Worm (Caenorhabditis elegans) whole organism, young adult: ENCODE data around the gene K10G4.10.

Source experiments
- ama-1 ChIP-seq, 3 experiments: fragments of 150-350 bp in 1 of 3; sonication (generic microtip) in 2 of 3; optimal IDR thresholded peaks; 2 replicates each; lab custom pipeline; 2014 to 2018; ENCODE audit warnings: missing biosample characterization in 2 of 3, missing genetic modification characterization in 2 of 3, missing genetic modification reagents in 2 of 3
- bed-2 ChIP-seq: fragments of 200-800 bp; sonication (Bioruptor generic); IDR thresholded peaks from 2 replicates; pipeline ENCODE4 v1.3.6; 2022; ENCODE audit warnings: missing genetic modification reagents, missing genetic modification characterization, missing compliant biosample characterization
- gei-17 ChIP-seq: fragments of 200-800 bp; sonication (Bioruptor generic); optimal IDR thresholded peaks from 2 replicates; lab custom pipeline; 2018; ENCODE audit warnings: mild to moderate bottlenecking, missing genetic modification characterization, missing compliant biosample characterization
- hlh-26 ChIP-seq: fragments of 200-800 bp; sonication (Bioruptor generic); conservative IDR thresholded peaks from 2 replicates; pipeline ENCODE4 v1.3.6; 2022; ENCODE audit warnings: missing genetic modification reagents, missing genetic modification characterization, missing compliant biosample characterization
- lsl-1 ChIP-seq: fragments of 200-800 bp; sonication (Bioruptor generic); optimal IDR thresholded peaks from 2 replicates; lab custom pipeline; 2018; ENCODE audit warnings: mild to moderate bottlenecking, missing genetic modification characterization, moderate library complexity, missing compliant biosample characterization
- pha-4 ChIP-seq: fragments of 150-350 bp; sonication (generic microtip); optimal IDR thresholded peaks from 2 replicates; lab custom pipeline; 2014; ENCODE audit warnings: missing biosample characterization, missing genetic modification reagents, missing genetic modification characterization
- snpc-1.1 ChIP-seq: sonication (generic microtip); optimal IDR thresholded peaks from 2 replicates; lab custom pipeline; 2017; ENCODE audit warnings: missing genetic modification characterization, mild to moderate bottlenecking, missing compliant biosample characterization, antibody characterized with exemption, moderate library complexity, missing genotype, missing genetic modification reagents; ENCODE audit not compliant: insufficient read depth
- snpc-4 ChIP-seq, 5 experiments: fragments of 150-350 bp in 1 of 5; sonication (generic microtip) in 4 of 5; optimal IDR thresholded peaks; 2 replicates each; lab custom pipeline; 2014 to 2018; ENCODE audit warnings: missing genetic modification characterization in 5 of 5, missing biosample characterization in 3 of 5, antibody characterized with exemption in 2 of 5, mild to moderate bottlenecking in 2 of 5, missing compliant biosample characterization in 2 of 5, missing genotype in 2 of 5, moderate library complexity in 2 of 5, missing genetic modification reagents in 1 of 5
- unc-62 ChIP-seq: fragments of 150-350 bp; optimal IDR thresholded peaks from 2 replicates; lab custom pipeline; 2014; ENCODE audit warnings: missing biosample characterization, missing genetic modification reagents, missing genetic modification characterization
- xnd-1 ChIP-seq: sonication (generic microtip); optimal IDR thresholded peaks from 2 replicates; lab custom pipeline; 2016; ENCODE audit warnings: missing genotype, missing genetic modification reagents, missing genetic modification characterization, missing compliant biosample characterization
- ztf-25 ChIP-seq: fragments of 200-800 bp; sonication (Bioruptor generic); IDR thresholded peaks from 2 replicates; pipeline ENCODE4 v1.3.6; 2022; ENCODE audit warnings: missing genetic modification reagents, missing genetic modification characterization, missing compliant biosample characterization

DNA sequence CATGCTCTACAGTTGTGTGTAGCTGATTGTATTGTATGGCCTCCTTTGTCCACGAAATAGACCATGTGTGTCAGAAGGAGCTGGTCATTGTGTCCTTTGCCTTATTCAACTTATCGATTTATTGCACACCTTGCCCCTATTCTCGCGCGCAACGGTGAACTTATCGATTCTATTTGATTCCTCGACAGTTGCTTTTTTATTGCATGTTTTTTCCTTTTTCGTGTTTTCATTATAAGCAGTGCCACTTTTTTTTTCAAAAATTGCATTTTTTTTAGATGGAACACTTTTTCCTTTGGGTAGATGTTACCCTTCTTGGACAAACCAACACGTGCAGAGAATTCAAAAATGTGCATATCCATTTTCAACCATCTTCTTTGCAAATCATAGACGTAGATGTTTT lies at the start of gene K10G4.10:
- no peak for TF ChIP-seq gei-17 (GFP tag; lab: Kevin White, UChicago)
- TF ChIP-seq hlh-26: no peak
- no peak for TF ChIP-seq snpc-4 (GFP tag; optimal IDR thresholded peaks at IDR 0.05; lab: Kevin White, UChicago)
- no peak for TF ChIP-seq snpc-4 (tag; optimal IDR thresholded peaks at IDR 0.05; lab: Kevin White, UChicago)
- TF ChIP-seq bed-2 (GFP tag; lab: Robert Waterston, UW): no peak
- no peak for TF ChIP-seq unc-62 (GFP tag; lab: Kevin White, UChicago)
- TF ChIP-seq lsl-1: no peak
- no peak for TF ChIP-seq pha-4
- no peak for TF ChIP-seq ama-1 (optimal IDR thresholded peaks at IDR 0.05; lab: Kevin White, UChicago)
- TF ChIP-seq ama-1 (GFP tag; optimal IDR thresholded peaks at IDR 0.05; lab: Kevin White, UChicago): no peak
- no peak for TF ChIP-seq xnd-1 (tag; lab: Kevin White, UChicago)
- no peak for TF ChIP-seq ztf-25
- TF ChIP-seq snpc-1.1 (tag; lab: Kevin White, UChicago): no peak
